Worm (Caenorhabditis elegans): ENCODE data around the gene R07E5.5.

R07E5.5 gene

DNA sequence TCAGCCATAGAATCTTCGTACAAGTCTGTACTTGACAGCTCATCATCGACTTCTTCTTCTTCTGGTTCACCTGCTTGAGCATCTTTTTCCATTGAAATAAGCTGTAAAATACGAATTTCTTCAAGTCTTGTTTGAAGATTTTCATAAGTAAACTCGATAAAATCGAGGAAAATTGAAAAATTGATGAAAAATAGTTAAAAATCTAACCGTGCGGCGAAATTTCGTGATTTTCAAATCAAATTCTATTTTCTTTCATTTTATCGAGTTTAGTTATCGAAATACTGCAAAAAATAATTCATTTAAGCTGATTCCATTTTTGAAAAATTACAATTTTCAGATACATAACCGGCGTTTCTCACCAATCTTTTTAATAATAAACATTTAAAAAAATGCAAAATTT is 17.9 kb downstream of the R07E5.5 start, which contains the start of gene R07E5.11:
R07E5.11 (minus strand) TSS at position 101 of the 400 bp plus-strand sequence.
- TF ChIP-seq nhr-77 (tag; optimal IDR thresholded peaks at IDR 0.05) (no peak), sem-4 (tag; optimal IDR thresholded peaks at IDR 0.05) (no peak), F13H6.1 (tag; optimal IDR thresholded peaks at IDR 0.05) (no peak), crh-2 (tag; optimal IDR thresholded peaks at IDR 0.05) (no peak)

DNA sequence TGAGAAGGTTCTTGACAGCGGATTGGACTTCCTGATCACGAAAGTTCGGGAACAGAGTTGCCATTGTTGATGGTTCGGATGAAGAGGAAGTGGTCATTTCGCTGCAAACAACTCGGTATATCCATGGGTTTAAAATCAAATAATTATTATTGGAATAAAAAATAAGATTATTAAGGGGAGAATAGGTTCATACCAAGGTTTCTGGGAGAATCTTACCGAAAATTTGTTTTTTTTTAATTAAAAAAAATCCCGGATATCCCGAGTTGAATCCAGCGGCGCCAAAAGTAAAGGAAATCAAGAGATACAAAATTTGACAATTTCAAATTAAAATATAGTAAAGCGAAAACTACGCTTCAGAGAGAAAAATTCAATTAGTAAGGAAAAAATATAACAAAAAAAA is 20.7 kb downstream of the R07E5.5 start, which contains the start of the genes R07E5.19 and pdcd-2:
R07E5.19 (minus strand) TSS at position 101 of the 400 bp plus-strand sequence.
pdcd-2 (minus strand) TSS at position 102 of the 400 bp plus-strand sequence.
- TF ChIP-seq mab-5 (tag; optimal IDR thresholded peaks at IDR 0.05), result no peak
- no peak for TF ChIP-seq nhr-77 (tag; optimal IDR thresholded peaks at IDR 0.05)
- TF ChIP-seq gmeb-1 (tag; optimal IDR thresholded peaks at IDR 0.05), result no peak
- no peak for TF ChIP-seq nhr-10 (tag; optimal IDR thresholded peaks at IDR 0.05)
- TF ChIP-seq nhr-23 (tag; optimal IDR thresholded peaks at IDR 0.05), result no peak

DNA sequence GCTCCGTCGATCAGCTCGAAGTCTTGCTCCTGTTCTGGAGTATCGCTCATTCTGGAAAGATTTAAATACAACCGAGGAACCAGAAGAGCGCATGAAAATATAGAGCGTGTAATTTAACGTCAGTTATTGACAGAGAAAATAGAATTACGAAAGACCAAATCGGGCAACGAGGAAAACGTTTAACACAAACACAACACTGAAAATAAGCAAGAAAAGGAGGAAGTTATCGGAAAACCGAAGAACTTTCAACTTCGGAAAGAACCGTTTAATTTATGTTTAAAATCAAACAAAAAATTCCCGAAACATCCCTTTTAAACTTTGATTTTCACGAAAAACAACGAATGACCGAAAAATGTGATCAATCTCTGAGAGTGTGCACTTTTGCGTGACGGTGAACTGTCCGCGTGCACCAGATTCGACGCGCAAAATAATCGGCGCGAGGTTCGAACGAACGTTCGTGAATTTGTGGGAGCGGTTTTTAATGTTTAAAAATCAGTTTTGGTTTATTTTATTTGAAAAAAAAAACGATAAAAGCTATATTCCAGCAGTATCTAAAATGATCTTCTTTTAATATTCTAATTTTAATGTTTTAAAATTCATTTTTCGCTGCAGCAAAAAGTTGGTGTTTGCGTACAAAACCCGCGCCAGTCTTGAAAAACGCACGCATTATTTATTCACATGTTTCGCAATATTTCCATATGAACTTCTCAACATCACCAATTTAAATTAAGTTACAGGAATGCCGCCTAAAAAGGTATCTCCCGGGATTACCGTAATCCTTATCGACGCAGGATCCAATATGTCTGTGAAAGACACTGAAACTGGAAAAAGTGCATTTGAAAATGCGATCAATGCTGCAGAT is 22.1 kb downstream of the R07E5.5 start, which contains the start of the genes R07E5.7 and cku-80:
R07E5.7 (minus strand) TSS at position 51 of the 862 bp plus-strand sequence.
cku-80 (plus strand) TSS at position 732 of the 862 bp plus-strand sequence.
- TF ChIP-seq C34F6.9 (tag; optimal IDR thresholded peaks at IDR 0.05) (peak; percentile 73), lsy-2 (tag; optimal IDR thresholded peaks at IDR 0.05) (peak; percentile 61 to 82), fos-1 (tag; optimal IDR thresholded peaks at IDR 0.05) (no peak), lin-11 (tag; optimal IDR thresholded peaks at IDR 0.05) (peak; percentile 43), alr-1 (tag; optimal IDR thresholded peaks at IDR 0.05) (no peak), ama-1 (optimal IDR thresholded peaks at IDR 0.05) (peak; percentile 48), blmp-1 (tag; optimal IDR thresholded peaks at IDR 0.05; ENCODE audit: insufficient read depth) (no peak), crh-2 (tag; optimal IDR thresholded peaks at IDR 0.05) (peak; percentile 66), peb-1 (tag; optimal IDR thresholded peaks at IDR 0.05) (no peak), unc-39 (tag; optimal IDR thresholded peaks at IDR 0.05) (no peak), R02D3.7 (tag; optimal IDR thresholded peaks at IDR 0.05) (no peak), nhr-77 (tag; optimal IDR thresholded peaks at IDR 0.05) (no peak), nhr-237 (tag; optimal IDR thresholded peaks at IDR 0.05) (no peak), sma-3 (GFP tag; optimal IDR thresholded peaks at IDR 0.05) (peak; percentile 67), mbf-1 (tag; optimal IDR thresholded peaks at IDR 0.05) (no peak), nhr-10 (tag; optimal IDR thresholded peaks at IDR 0.05) (no peak), mab-5 (tag; optimal IDR thresholded peaks at IDR 0.05) (peak; percentile 6), nhr-25 (tag; optimal IDR thresholded peaks at IDR 0.05) (peak; percentile 20), mdl-1 (tag; optimal IDR thresholded peaks at IDR 0.05) (no peak), unc-55 (GFP tag; optimal IDR thresholded peaks at IDR 0.05) (peak; percentile 62), nhr-12 (tag; optimal IDR thresholded peaks at IDR 0.05) (no peak), nhr-21 (tag; optimal IDR thresholded peaks at IDR 0.05) (peak; percentile 38), elt-3 (tag; optimal IDR thresholded peaks at IDR 0.05) (no peak), ZK546.5 (tag; optimal IDR thresholded peaks at IDR 0.05) (no peak), zag-1 (tag; optimal IDR thresholded peaks at IDR 0.05) (no peak), ztf-4 (tag; optimal IDR thresholded peaks at IDR 0.05) (no peak), F13H6.1 (tag; optimal IDR thresholded peaks at IDR 0.05) (peak; percentile 59), nhr-23 (tag; optimal IDR thresholded peaks at IDR 0.05) (no peak), ztf-11 (tag; optimal IDR thresholded peaks at IDR 0.05) (no peak), elt-1 (tag; optimal IDR thresholded peaks at IDR 0.05) (no peak), snpc-4 (tag; optimal IDR thresholded peaks at IDR 0.05) (peak; percentile 58), egl-27 (tag; optimal IDR thresholded peaks at IDR 0.05) (no peak), sma-9 (GFP tag; optimal IDR thresholded peaks at IDR 0.05) (peak; percentile 61), sma-9 (tag; optimal IDR thresholded peaks at IDR 0.05) (no peak), nhr-129 (tag; optimal IDR thresholded peaks at IDR 0.05) (peak; percentile 38), ceh-82 (tag; optimal IDR thresholded peaks at IDR 0.05) (no peak), unc-62 (GFP tag; optimal IDR thresholded peaks at IDR 0.05) (no peak), nhr-6 (tag; optimal IDR thresholded peaks at IDR 0.05) (no peak), gmeb-1 (tag; optimal IDR thresholded peaks at IDR 0.05) (peak; percentile 88), lin-13 (GFP tag; optimal IDR thresholded peaks at IDR 0.05) (peak; percentile 52), dmd-4 (tag; optimal IDR thresholded peaks at IDR 0.05) (no peak), Y55F3AM.14 (GFP tag; optimal IDR thresholded peaks at IDR 0.05) (no peak), aly-2 (tag; optimal IDR thresholded peaks at IDR 0.05) (no peak)
